Fruit fly (Drosophila melanogaster): Measurements from ENCODE around the gene sty.

Gene sty

DNA sequence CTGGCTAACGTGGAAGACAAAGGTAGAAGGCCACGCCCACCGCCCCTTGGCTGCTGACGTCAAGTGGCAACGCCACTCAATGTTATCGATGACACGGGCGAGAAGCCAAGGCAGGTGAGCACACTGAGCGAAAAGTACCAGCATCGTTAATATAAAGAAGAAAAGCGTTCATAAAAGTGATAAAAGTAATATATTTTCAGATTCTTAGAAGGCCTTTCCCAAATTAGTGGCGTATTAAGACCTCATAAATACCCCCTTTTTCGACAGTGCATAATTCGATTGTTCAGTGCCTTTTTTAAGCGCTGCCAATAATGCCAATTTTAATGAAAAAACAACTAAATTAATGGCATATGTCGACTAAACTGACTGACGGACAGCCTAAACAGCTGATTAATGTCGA lies 24.9 kb upstream of the sty start (continued):
- TF ChIP-seq fkh (GFP tag; optimal IDR thresholded peaks at IDR 0.05) (no peak), Hr38 (GFP tag; optimal IDR thresholded peaks at IDR 0.05) (no peak), CG8119 (GFP tag; IDR thresholded peaks at IDR 0.05) (peak; percentile 36; the same call in 1 of the 3 replicates), CG11294 (GFP tag; IDR thresholded peaks at IDR 0.05) (no peak), Eip75B (GFP tag; optimal IDR thresholded peaks at IDR 0.05) (no peak), CG6792 (GFP tag; optimal IDR thresholded peaks at IDR 0.05) (peak; percentile 13), spab (GFP tag; optimal IDR thresholded peaks at IDR 0.05) (no peak), net (GFP tag; optimal IDR thresholded peaks at IDR 0.05) (no peak), CG6808 (GFP tag; optimal IDR thresholded peaks at IDR 0.05) (no peak), CG34406 (GFP tag; optimal IDR thresholded peaks at IDR 0.05) (no peak), Sox102F (GFP tag; optimal IDR thresholded peaks at IDR 0.05) (peak; percentile 58), cyc (GFP tag; optimal IDR thresholded peaks at IDR 0.05) (no peak)

DNA sequence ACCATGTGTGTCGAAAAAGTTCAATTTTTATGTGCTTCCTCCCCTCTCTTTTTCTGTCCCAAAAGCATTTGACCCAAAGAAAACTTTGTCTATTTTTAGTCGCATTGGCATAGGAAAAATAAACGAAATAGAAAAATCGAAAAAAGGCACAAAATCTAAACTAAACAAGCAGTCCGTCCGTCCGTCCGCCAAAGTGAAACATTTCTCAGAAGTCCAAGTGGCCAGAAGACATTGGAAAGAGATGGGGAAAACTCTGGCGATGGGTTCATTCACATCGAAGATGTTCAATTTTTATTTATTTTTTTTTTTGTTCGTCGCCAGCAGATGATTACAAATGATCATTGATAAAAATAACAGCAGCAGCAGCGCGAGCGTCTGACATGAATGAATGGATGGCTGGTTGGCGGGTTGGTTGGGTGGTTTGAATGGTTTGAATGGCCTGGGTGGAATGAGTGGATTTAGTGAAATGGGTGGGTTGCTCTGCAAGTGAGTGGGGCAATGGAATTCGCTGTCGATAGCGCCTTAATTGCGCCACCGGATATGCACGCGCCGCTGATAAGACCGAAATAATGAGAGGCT lies 23.3 kb upstream of the sty start:
- TF ChIP-seq CG34406 (GFP tag; optimal IDR thresholded peaks at IDR 0.05) = no peak
- TF ChIP-seq CG10669 (GFP tag; optimal IDR thresholded peaks at IDR 0.05) = no peak
- TF ChIP-seq cyc (GFP tag; optimal IDR thresholded peaks at IDR 0.05) = no peak
- no peak for TF ChIP-seq pdm3 (GFP tag; optimal IDR thresholded peaks at IDR 0.05)
- TF ChIP-seq CG32006 (GFP tag; optimal IDR thresholded peaks at IDR 0.05) = no peak
- TF ChIP-seq CG6163 (GFP tag; IDR thresholded peaks at IDR 0.05) = no peak
- TF ChIP-seq vri (GFP tag; optimal IDR thresholded peaks at IDR 0.05) = peak; percentile 2
- TF ChIP-seq dsx (GFP tag; optimal IDR thresholded peaks at IDR 0.05; ENCODE audit: poor library complexity, severe bottlenecking) = no peak
- TF ChIP-seq fkh (GFP tag; optimal IDR thresholded peaks at IDR 0.05) = no peak
- peak; percentile 42 for TF ChIP-seq Eip78C (GFP tag)
- TF ChIP-seq Hr4 (GFP tag; optimal IDR thresholded peaks at IDR 0.05) = no peak
- peak; percentile 56 for TF ChIP-seq svp (GFP tag)
- TF ChIP-seq CG4318 (GFP tag; optimal IDR thresholded peaks at IDR 0.05) = no peak
- TF ChIP-seq salr (GFP tag; optimal IDR thresholded peaks at IDR 0.05) = no peak

- TF ChIP-seq OdsH (GFP tag; optimal IDR thresholded peaks at IDR 0.05) (peak; percentile 46), CG8632 (GFP tag; optimal IDR thresholded peaks at IDR 0.05) (peak; percentile 11), CG11902 (GFP tag; optimal IDR thresholded peaks at IDR 0.05) (no peak), CG11762 (GFP tag; optimal IDR thresholded peaks at IDR 0.05; ENCODE audit: insufficient read depth) (no peak), dsx (GFP tag; optimal IDR thresholded peaks at IDR 0.05; ENCODE audit: poor library complexity, severe bottlenecking) (peak; percentile 74), CG16779 (tag; optimal IDR thresholded peaks at IDR 0.05) (no peak), Eip78C (GFP tag) (peak; percentile 82), eg (GFP tag; IDR thresholded peaks at IDR 0.05) (0 out of 3 replicates have a peak, but pooled peaks have one; percentile 46), svp (GFP tag) (no peak), CG34406 (GFP tag; optimal IDR thresholded peaks at IDR 0.05) (no peak), CG6808 (GFP tag; optimal IDR thresholded peaks at IDR 0.05) (peak; percentile 55), fkh (GFP tag; optimal IDR thresholded peaks at IDR 0.05) (no peak), ss (GFP tag; optimal IDR thresholded peaks at IDR 0.05) (peak in 1 of 2 experiments; percentile 57), Ets96B (tag; optimal IDR thresholded peaks at IDR 0.05) (peak; percentile 67), Lpt (GFP tag; optimal IDR thresholded peaks at IDR 0.05) (peak; percentile 37), salr (GFP tag; optimal IDR thresholded peaks at IDR 0.05) (peak; percentile 11 to 42), CG3032 (tag; optimal IDR thresholded peaks at IDR 0.05) (peak; percentile 70), Eip75B (GFP tag; optimal IDR thresholded peaks at IDR 0.05) (peak; percentile 55), CG8319 (GFP tag; optimal IDR thresholded peaks at IDR 0.05) (no peak), pdm3 (GFP tag; optimal IDR thresholded peaks at IDR 0.05) (peak; percentile 43), cyc (GFP tag; optimal IDR thresholded peaks at IDR 0.05) (no peak), dac (GFP tag; optimal IDR thresholded peaks at IDR 0.05) (no peak), CG7368 (GFP tag; optimal IDR thresholded peaks at IDR 0.05) (no peak), Eip93F (GFP tag; optimal IDR thresholded peaks at IDR 0.05) (no peak), Hr4 (GFP tag; optimal IDR thresholded peaks at IDR 0.05) (peak; percentile 34), CG9139 (GFP tag; optimal IDR thresholded peaks at IDR 0.05) (peak; percentile 24), esn (GFP tag; optimal IDR thresholded peaks at IDR 0.05) (no peak), acj6 (GFP tag; optimal IDR thresholded peaks at IDR 0.05) (peak; percentile 38), topi (GFP tag; optimal IDR thresholded peaks at IDR 0.05) (no peak), Hr39 (GFP tag; optimal IDR thresholded peaks at IDR 0.05) (no peak), CG6276 (GFP tag; optimal IDR thresholded peaks at IDR 0.05) (peak; percentile 31), CG8119 (GFP tag; IDR thresholded peaks at IDR 0.05) (peak; percentile 68), Sox14 (GFP tag; optimal IDR thresholded peaks at IDR 0.05) (peak; percentile 44), CG4318 (GFP tag; optimal IDR thresholded peaks at IDR 0.05) (peak; percentile 24), fd59A (GFP tag; optimal IDR thresholded peaks at IDR 0.05) (peak; percentile 50)
These were observed 19.6 kb upstream of the sty start for dm6 chr3L:3444246-3444785.
